Worm (Caenorhabditis elegans): Measurements from ENCODE around the gene C05D12.5.

The C05D12.5 gene

DNA sequence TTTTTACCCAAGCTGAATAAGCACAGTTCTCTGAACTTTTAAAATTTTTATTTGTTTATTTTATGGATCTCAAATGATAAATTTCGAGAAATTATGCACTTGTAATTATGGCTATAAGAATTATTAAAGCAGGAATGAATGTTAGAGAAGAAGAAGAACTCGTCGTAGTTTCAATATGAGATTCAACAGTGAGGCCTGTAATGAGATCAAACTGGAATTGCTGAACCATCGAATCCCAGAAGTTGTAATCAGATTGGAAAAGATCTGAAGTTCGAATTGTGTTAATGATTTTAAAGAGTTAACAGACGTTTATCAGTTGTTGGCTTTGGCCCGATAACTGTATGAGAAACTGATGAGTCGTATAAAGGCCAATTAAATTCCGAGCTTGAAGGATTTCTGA, 21.7 kb downstream of the C05D12.5 start:
- TF ChIP-seq ztf-29 (GFP tag; IDR thresholded peaks at IDR 0.05): no peak
- TF ChIP-seq ztf-23 (GFP tag; IDR thresholded peaks at IDR 0.05): no peak
- no peak for TF ChIP-seq med-1 (GFP tag; optimal IDR thresholded peaks at IDR 0.05; ENCODE audit: insufficient read depth)
- TF ChIP-seq flt-1 (GFP tag; IDR thresholded peaks at IDR 0.05): no peak
- no peak for TF ChIP-seq T22C8.4 (GFP tag; IDR thresholded peaks at IDR 0.05)
- TF ChIP-seq klf-2 (GFP tag; conservative IDR thresholded peaks at IDR 0.05): no peak

DNA sequence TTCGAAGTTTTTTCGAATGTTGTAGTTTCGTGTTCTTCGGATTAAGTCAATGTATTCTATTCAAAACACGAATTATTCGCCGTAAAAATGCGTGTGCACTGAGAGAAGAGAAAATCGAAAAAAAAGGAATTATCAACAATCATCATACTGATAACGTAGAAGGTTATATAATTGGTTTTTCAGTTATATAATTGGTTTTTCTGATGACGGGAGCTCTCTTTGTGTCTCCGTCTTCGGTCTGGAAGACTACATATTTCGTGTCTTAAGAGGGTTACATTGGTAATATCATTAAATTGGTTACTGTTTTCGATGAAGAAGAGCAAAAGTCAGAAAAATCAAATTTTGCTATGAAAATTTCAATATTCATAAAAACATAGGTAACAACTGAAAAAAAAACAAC, 25.8 kb downstream of the C05D12.5 start:
- TF ChIP-seq ztf-29 (GFP tag; IDR thresholded peaks at IDR 0.05) (no peak), ztf-23 (GFP tag; IDR thresholded peaks at IDR 0.05) (no peak), klf-2 (GFP tag; conservative IDR thresholded peaks at IDR 0.05) (no peak), T22C8.4 (GFP tag; IDR thresholded peaks at IDR 0.05) (no peak), flt-1 (GFP tag; IDR thresholded peaks at IDR 0.05) (no peak)

- no peak for TF ChIP-seq cog-1 (tag; optimal IDR thresholded peaks at IDR 0.05)
- TF ChIP-seq med-1 (GFP tag; optimal IDR thresholded peaks at IDR 0.05; ENCODE audit: insufficient read depth): no peak
- no peak for TF ChIP-seq ztf-29 (GFP tag; IDR thresholded peaks at IDR 0.05)
- TF ChIP-seq T22C8.4 (GFP tag; IDR thresholded peaks at IDR 0.05): no peak
These were observed 29.9 kb downstream of the C05D12.5 start for ce11 chrII:11463899-11464298.

DNA sequence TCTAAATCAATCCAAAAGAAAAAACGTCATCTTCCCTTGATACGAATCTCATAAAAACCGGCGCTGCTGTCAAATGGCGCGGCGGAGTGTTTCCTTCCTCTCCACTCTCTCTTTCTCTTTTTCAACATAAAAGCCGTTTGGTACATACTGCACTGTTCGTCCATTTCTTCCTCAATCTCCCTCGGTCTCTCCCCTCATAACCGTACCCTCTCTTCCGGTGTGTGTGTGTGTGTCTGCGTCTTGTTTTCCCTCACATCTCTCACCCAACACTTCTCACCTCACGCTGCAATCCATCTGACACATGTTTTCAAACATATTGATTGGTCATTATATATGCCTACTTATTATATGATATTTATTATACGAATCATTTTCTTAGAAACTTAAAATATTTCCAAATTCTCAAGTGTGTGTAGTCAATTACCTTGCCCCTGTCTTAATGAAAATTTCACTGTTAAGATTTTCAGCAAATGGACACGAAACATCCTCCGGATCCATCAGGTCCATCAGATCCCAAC, 30.4 kb downstream of the C05D12.5 start, which contains the start of the genes aars-1 and rga-1:
Gene aars-1, minus strand, starts transcription at position 71 of the 518 bp plus-strand sequence.
Gene rga-1, plus strand, starts transcription at position 468 of the 518 bp plus-strand sequence.
- TF ChIP-seq ztf-29 (GFP tag; IDR thresholded peaks at IDR 0.05) (0 out of 2 replicates have a peak, but pooled peaks have one; percentile 11), ref-1 (GFP tag; conservative IDR thresholded peaks at IDR 0.05) (no peak)

DNA sequence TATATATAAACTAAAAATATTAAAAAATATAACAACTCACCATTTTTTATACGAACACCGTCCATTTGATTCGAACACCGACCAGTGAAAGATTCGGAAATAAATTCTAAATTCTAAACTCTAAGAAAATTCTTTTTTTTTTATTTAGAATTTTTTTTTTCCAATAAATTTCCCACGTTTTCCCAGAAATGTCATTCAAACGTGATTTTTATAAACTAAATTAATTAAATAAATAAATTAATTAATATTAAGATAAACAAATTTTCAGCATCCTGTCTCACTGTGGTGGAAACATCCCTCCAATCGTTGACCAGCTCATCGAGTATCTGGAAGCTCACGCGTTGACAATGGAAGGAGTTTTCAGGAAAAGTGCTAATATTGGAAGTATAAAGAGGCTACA, 33.5 kb downstream of the C05D12.5 start, which contains the start of gene klp-17:
Gene klp-17, minus strand, starts transcription at position 101 of the 400 bp plus-strand sequence.
- TF ChIP-seq med-1 (GFP tag; optimal IDR thresholded peaks at IDR 0.05; ENCODE audit: insufficient read depth) (no peak), ztf-23 (GFP tag; IDR thresholded peaks at IDR 0.05) (no peak), T22C8.4 (GFP tag; IDR thresholded peaks at IDR 0.05) (no peak), flt-1 (GFP tag; IDR thresholded peaks at IDR 0.05) (no peak), ref-1 (GFP tag; conservative IDR thresholded peaks at IDR 0.05) (no peak), ztf-29 (GFP tag; IDR thresholded peaks at IDR 0.05) (no peak), cog-1 (tag; optimal IDR thresholded peaks at IDR 0.05) (no peak), tab-1 (GFP tag; IDR thresholded peaks at IDR 0.05) (no peak), klf-2 (GFP tag; conservative IDR thresholded peaks at IDR 0.05) (no peak)

DNA sequence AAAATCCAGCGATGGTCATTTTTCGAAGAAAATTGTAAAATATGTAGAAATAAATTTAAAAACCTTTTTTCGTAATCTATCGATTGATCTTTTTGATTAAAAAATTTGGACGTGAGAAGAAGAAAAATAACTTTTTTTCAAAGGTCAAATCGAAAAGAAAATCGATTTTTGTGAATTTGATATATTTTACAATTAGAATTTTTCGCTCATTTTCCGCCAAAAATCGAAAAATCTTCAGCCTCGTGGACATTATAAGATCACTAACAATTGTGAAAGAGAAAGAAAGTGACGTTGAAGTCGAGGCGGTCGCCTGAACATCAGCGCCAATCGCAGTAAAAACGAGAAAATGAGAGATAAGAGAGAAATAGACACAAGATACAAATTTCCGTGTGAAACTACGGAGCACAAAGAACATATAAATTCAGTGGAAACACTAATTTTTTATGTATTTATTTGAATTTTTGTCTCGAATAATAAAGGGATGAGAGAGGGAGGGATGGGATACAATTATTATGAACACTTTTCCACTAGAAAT, 35.6 kb downstream of the C05D12.5 start, which contains the start of gene cisd-1:
Gene cisd-1, minus strand, starts transcription at position 51 of the 535 bp plus-strand sequence.
- TF ChIP-seq tab-1 (GFP tag; IDR thresholded peaks at IDR 0.05) (no peak), klf-2 (GFP tag; conservative IDR thresholded peaks at IDR 0.05) (no peak), med-1 (GFP tag; optimal IDR thresholded peaks at IDR 0.05; ENCODE audit: insufficient read depth) (no peak), ztf-29 (GFP tag; IDR thresholded peaks at IDR 0.05) (no peak), T22C8.4 (GFP tag; IDR thresholded peaks at IDR 0.05) (no peak), flt-1 (GFP tag; IDR thresholded peaks at IDR 0.05) (no peak), ref-1 (GFP tag; conservative IDR thresholded peaks at IDR 0.05) (no peak), ztf-23 (GFP tag; IDR thresholded peaks at IDR 0.05) (no peak)

DNA sequence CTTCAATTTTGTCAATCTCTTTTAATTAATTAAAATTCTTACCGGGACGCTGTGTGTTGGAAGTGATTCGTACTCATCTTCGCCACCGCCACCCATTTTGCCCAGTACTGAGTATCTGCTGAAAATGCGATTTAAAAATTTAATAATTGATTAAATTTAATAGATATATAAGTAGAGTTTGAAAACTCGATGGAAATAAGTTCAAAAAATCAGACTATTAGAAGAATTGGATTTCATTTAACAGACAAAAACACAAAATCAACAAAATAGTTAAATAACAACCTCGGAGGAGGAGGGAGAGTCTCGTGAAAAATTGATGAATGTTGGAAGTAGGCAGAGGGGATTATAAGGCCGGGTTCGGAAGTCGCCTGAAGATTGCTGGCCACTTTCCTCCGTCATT, 37.9 kb downstream of the C05D12.5 start, which contains the start of gene mfn-1:
Gene mfn-1, minus strand, starts transcription at position 101 of the 400 bp plus-strand sequence.
- no peak for TF ChIP-seq cog-1 (tag; optimal IDR thresholded peaks at IDR 0.05)
- no peak for TF ChIP-seq ztf-29 (GFP tag; IDR thresholded peaks at IDR 0.05)
- TF ChIP-seq ref-1 (GFP tag; conservative IDR thresholded peaks at IDR 0.05): no peak
- TF ChIP-seq klf-2 (GFP tag; conservative IDR thresholded peaks at IDR 0.05): no peak
- no peak for TF ChIP-seq med-1 (GFP tag; optimal IDR thresholded peaks at IDR 0.05; ENCODE audit: insufficient read depth)
- TF ChIP-seq ztf-23 (GFP tag; IDR thresholded peaks at IDR 0.05): no peak
- no peak for TF ChIP-seq tab-1 (GFP tag; IDR thresholded peaks at IDR 0.05)
- TF ChIP-seq flt-1 (GFP tag; IDR thresholded peaks at IDR 0.05): no peak
- no peak for TF ChIP-seq T22C8.4 (GFP tag; IDR thresholded peaks at IDR 0.05)

DNA sequence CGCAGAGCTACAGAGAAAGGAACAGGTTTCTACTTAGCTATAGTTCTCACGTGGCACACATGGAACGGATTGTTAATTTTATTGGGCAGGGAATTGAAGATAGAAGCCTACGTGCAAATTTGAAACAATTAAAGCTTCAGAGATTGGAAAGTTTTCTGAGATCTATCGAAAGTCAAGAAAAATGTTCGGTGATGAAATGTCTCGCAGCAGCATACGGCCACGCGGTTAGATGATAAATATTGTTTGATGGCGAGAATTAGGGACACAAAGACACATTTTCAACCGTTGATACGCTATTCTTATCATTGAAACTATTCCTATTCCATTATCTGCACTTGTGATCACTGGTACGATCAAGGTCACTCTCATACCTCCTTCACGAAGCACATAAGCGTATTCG, 38.5 kb downstream of the C05D12.5 start:
- TF ChIP-seq T22C8.4 (GFP tag; IDR thresholded peaks at IDR 0.05) (no peak), flt-1 (GFP tag; IDR thresholded peaks at IDR 0.05) (no peak), tab-1 (GFP tag; IDR thresholded peaks at IDR 0.05) (no peak), ztf-29 (GFP tag; IDR thresholded peaks at IDR 0.05) (no peak), klf-2 (GFP tag; conservative IDR thresholded peaks at IDR 0.05) (no peak), med-1 (GFP tag; optimal IDR thresholded peaks at IDR 0.05; ENCODE audit: insufficient read depth) (no peak), ref-1 (GFP tag; conservative IDR thresholded peaks at IDR 0.05) (no peak), ztf-23 (GFP tag; IDR thresholded peaks at IDR 0.05) (no peak), cog-1 (tag; optimal IDR thresholded peaks at IDR 0.05) (no peak)

DNA sequence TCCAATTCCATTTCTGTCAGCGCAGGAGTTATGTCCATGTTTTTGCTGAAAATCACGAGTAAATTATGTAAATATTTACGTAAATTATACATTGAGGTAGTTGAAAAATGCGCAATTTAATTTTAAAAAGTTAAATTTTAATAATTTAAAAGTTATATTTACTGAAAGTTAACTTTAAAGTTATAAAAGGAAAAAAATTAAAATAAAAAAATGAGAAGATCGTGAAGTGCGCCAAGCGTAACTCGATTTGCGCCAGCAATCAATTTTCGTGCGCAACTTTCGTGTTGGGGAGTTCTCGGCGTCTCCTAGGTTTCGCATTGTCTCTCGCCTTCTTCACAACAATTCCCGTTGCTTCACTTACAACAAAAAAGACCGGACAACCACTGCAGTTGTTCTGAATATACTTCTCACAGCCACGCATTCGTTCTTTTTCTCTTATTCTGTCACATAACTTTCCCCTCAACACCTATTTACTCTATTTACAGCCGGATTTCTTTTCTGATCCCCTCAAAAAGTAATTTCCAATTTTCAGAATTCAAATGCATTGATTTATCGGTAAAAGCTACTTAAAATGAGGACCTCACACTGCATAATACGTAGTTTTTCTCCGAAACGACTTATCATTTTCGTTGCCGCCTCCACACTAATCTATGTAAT, 39.6 kb downstream of the C05D12.5 start, which contains the start of the genes metl-1 and W02B12.11:
Gene metl-1, minus strand, starts transcription at position 51 of the 657 bp plus-strand sequence.
Gene W02B12.11, plus strand, starts transcription at position 337 of the 657 bp plus-strand sequence.
- TF ChIP-seq flt-1 (GFP tag; IDR thresholded peaks at IDR 0.05) (peak; percentile 63; the same call in 1 of the 2 replicates), cog-1 (tag; optimal IDR thresholded peaks at IDR 0.05) (peak; percentile 50), ztf-23 (GFP tag; IDR thresholded peaks at IDR 0.05) (peak; percentile 63; the same call in 1 of the 2 replicates), med-1 (GFP tag; optimal IDR thresholded peaks at IDR 0.05; ENCODE audit: insufficient read depth) (peak; percentile 49), klf-2 (GFP tag; conservative IDR thresholded peaks at IDR 0.05) (no peak), tab-1 (GFP tag; IDR thresholded peaks at IDR 0.05) (0 out of 2 replicates have a peak, but pooled peaks have one; percentile 62), T22C8.4 (GFP tag; IDR thresholded peaks at IDR 0.05) (no peak), ref-1 (GFP tag; conservative IDR thresholded peaks at IDR 0.05) (no peak), ztf-29 (GFP tag; IDR thresholded peaks at IDR 0.05) (no peak)
